Fruit fly (Drosophila melanogaster) Kc167 (cell line): Measurements from ENCODE around the gene CG13300.

Source experiments
- Myc ChIP-seq: fragments of >200 bp; optimal IDR thresholded peaks from 2 replicates; lab custom pipeline; 2017; ENCODE audit warnings: missing external identifiers
- Sin3A ChIP-seq: fragments of >200 bp; optimal IDR thresholded peaks from 2 replicates; lab custom pipeline; 2018; ENCODE audit warnings: missing external identifiers
- h ChIP-seq: fragments of >200 bp; optimal IDR thresholded peaks from 3 replicates; lab custom pipeline; 2018; ENCODE audit warnings: missing external identifiers
- insv ChIP-seq: fragments of >200 bp; optimal IDR thresholded peaks from 3 replicates; lab custom pipeline; 2018; ENCODE audit warnings: missing external identifiers
- psq ChIP-seq: fragments of >200 bp; optimal IDR thresholded peaks from 2 replicates; lab custom pipeline; 2017; ENCODE audit warnings: missing external identifiers
- ttk ChIP-seq: sonication (Bioruptor generic); optimal IDR thresholded peaks from 2 replicates; lab custom pipeline; 2017; ENCODE audit warnings: missing external identifiers

- TF ChIP-seq insv (lab: Kevin White, UChicago) (no peak), h (lab: Kevin White, UChicago) (no peak), Myc (lab: Kevin White, UChicago) (no peak), psq (no peak), Sin3A (no peak), ttk (lab: Kevin White, UChicago) (no peak)
These were observed 43.7 kb upstream of the CG13300 start for dm6 chr3L:6395907-6396306.
